Worm (Caenorhabditis elegans) whole organism, L2 larva: ENCODE measurements around the gene srbc-84.

ENCODE experiments used
- C34F6.9 ChIP-seq: fragments of 150-350 bp; optimal IDR thresholded peaks from 2 replicates; lab custom pipeline; 2014; ENCODE audit warnings: missing biosample characterization, missing genetic modification characterization
- lin-13 ChIP-seq: fragments of 150-350 bp; optimal IDR thresholded peaks from 2 replicates; lab custom pipeline; 2014; ENCODE audit warnings: missing biosample characterization, missing genetic modification reagents, missing genetic modification characterization
- lsy-2 ChIP-seq, 2 experiments: fragments of 150-350 bp in 1 of 2; sonication (generic microtip) in 1 of 2; optimal IDR thresholded peaks; 2 replicates each; lab custom pipeline; 2014 to 2017; ENCODE audit warnings: missing biosample characterization in 2 of 2, missing genetic modification characterization in 2 of 2
- nhr-10 ChIP-seq: sonication (generic microtip); optimal IDR thresholded peaks from 2 replicates; lab custom pipeline; 2017; ENCODE audit warnings: missing biosample characterization, missing genetic modification characterization
- nhr-77 ChIP-seq: fragments of 150-350 bp; optimal IDR thresholded peaks from 2 replicates; lab custom pipeline; 2014; ENCODE audit warnings: missing biosample characterization, missing genetic modification characterization
- skn-1 ChIP-seq: sonication (generic microtip); optimal IDR thresholded peaks from 2 replicates; lab custom pipeline; 2017; ENCODE audit warnings: missing biosample characterization, missing genetic modification characterization
- unc-55 ChIP-seq: fragments of 150-350 bp; sonication (generic microtip); optimal IDR thresholded peaks from 3 replicates; lab custom pipeline; 2014; ENCODE audit warnings: missing biosample characterization, missing genetic modification reagents, missing genetic modification characterization
- unc-62 ChIP-seq: fragments of 150-350 bp; optimal IDR thresholded peaks from 2 replicates; lab custom pipeline; 2014; ENCODE audit warnings: missing biosample characterization, missing genetic modification reagents, missing genetic modification characterization
- ztf-4 ChIP-seq: fragments of 150-350 bp; optimal IDR thresholded peaks from 2 replicates; lab custom pipeline; 2014; ENCODE audit warnings: missing biosample characterization, missing genetic modification characterization

DNA sequence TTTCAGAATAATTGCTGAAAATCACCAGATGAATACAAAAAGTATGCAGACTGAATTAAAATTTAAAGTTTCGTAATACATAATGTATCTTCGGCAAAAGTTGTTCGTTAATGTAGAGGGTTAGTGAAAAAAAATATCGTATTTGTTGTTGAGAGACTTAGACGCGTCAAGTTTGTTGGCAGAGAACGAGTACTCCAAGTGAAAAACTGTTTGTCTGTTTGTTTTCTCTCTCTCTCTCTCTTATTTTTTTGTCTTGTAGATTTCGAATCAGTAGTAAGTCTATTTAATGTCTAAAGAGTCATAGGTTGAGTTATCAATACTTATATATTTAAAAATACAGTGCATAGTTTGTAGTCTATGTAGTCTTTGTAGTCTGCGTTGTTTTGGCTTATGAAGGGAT lies 29.2 kb upstream of the srbc-84 start, which contains the start of the genes fbxa-2 and T13F3.8:
- no peak for TF ChIP-seq lsy-2 (tag; optimal IDR thresholded peaks at IDR 0.05; lab: Kevin White, UChicago)
- no peak for TF ChIP-seq unc-62 (GFP tag; lab: Kevin White, UChicago)
- no peak for TF ChIP-seq nhr-77 (tag; lab: Kevin White, UChicago)
- no peak for TF ChIP-seq skn-1 (tag; lab: Kevin White, UChicago)
- TF ChIP-seq nhr-10, result no peak
- no peak for TF ChIP-seq unc-55 (GFP tag; lab: Kevin White, UChicago)
- TF ChIP-seq lin-13, result no peak
- TF ChIP-seq ztf-4 (tag; lab: Kevin White, UChicago), result no peak
- TF ChIP-seq C34F6.9 (tag; lab: Kevin White, UChicago), result no peak
